Fruit fly (Drosophila melanogaster) whole organism, prepupa: ENCODE measurements around the gene CG6330.

Experiments used
- Blimp-1 ChIP-seq: fragments of 200-800 bp; sonication (Bioruptor generic); optimal IDR thresholded peaks from 3 replicates; lab custom pipeline; 2017; ENCODE audit warnings: missing biosample characterization, missing genetic modification characterization, mild to moderate bottlenecking, moderate library complexity, missing genetic modification reagents
- CG10631 ChIP-seq: fragments of 200-800 bp; sonication (Bioruptor generic); optimal IDR thresholded peaks from 2 replicates; lab custom pipeline; 2016; ENCODE audit warnings: missing biosample characterization, missing genetic modification characterization
- CG10669 ChIP-seq: fragments of 200-800 bp; sonication (Bioruptor generic); optimal IDR thresholded peaks from 3 replicates; lab custom pipeline; 2018; ENCODE audit warnings: missing biosample characterization, mild to moderate bottlenecking, missing genetic modification characterization, moderate library complexity
- CG11294 ChIP-seq: fragments of 200-800 bp; sonication (Bioruptor generic); IDR thresholded peaks from 2 replicates; pipeline ENCODE4 v1.3.6; 2022; ENCODE audit warnings: missing biosample characterization, missing genetic modification characterization
- CG11902 ChIP-seq: fragments of 200-800 bp; sonication (Bioruptor generic); optimal IDR thresholded peaks from 3 replicates; lab custom pipeline; 2016; ENCODE audit warnings: missing biosample characterization, missing genetic modification characterization
- CG15336 ChIP-seq: fragments of 200-800 bp; sonication (Bioruptor generic); IDR thresholded peaks from 2 replicates; pipeline ENCODE4 v1.3.6; 2022; ENCODE audit warnings: missing biosample characterization, missing genetic modification characterization
- CG1621 ChIP-seq: fragments of 200-800 bp; sonication (Bioruptor generic); optimal IDR thresholded peaks from 3 replicates; lab custom pipeline; 2018; ENCODE audit warnings: missing biosample characterization, mild to moderate bottlenecking, missing genetic modification characterization
- CG16779 ChIP-seq: fragments of 200-800 bp; sonication (Bioruptor generic); optimal IDR thresholded peaks from 3 replicates; lab custom pipeline; 2017; ENCODE audit warnings: missing biosample characterization, mild to moderate bottlenecking, missing genetic modification characterization
- CG3032 ChIP-seq: fragments of 200-800 bp; optimal IDR thresholded peaks from 2 replicates; lab custom pipeline; 2019; ENCODE audit warnings: missing biosample characterization, mild to moderate bottlenecking, missing genetic modification characterization, moderate library complexity
- CG31627 ChIP-seq: fragments of 200-800 bp; sonication (Bioruptor generic); optimal IDR thresholded peaks from 3 replicates; lab custom pipeline; 2016; ENCODE audit warnings: missing biosample characterization, missing genetic modification characterization
- CG32006 ChIP-seq: fragments of 200-800 bp; sonication (Bioruptor generic); optimal IDR thresholded peaks from 3 replicates; lab custom pipeline; 2017; ENCODE audit warnings: missing biosample characterization, mild to moderate bottlenecking, missing genetic modification characterization
- CG34406 ChIP-seq: fragments of 200-800 bp; sonication (Bioruptor generic); optimal IDR thresholded peaks from 3 replicates; lab custom pipeline; 2016; ENCODE audit warnings: missing biosample characterization, missing genetic modification characterization
- CG4318 ChIP-seq: fragments of 200-800 bp; sonication (Bioruptor generic); optimal IDR thresholded peaks from 3 replicates; lab custom pipeline; 2017; ENCODE audit warnings: missing biosample characterization, mild to moderate bottlenecking, missing genetic modification characterization
- CG6163 ChIP-seq: fragments of 200-800 bp; sonication (Bioruptor generic); IDR thresholded peaks from 3 replicates; pipeline ENCODE4 v1.3.6; 2022; ENCODE audit warnings: missing biosample characterization, missing genetic modification characterization
- CG6276 ChIP-seq: fragments of 200-800 bp; sonication (Bioruptor generic); optimal IDR thresholded peaks from 2 replicates; lab custom pipeline; 2017; ENCODE audit warnings: missing biosample characterization, mild to moderate bottlenecking, missing genetic modification characterization
- CG6792 ChIP-seq: fragments of 200-800 bp; sonication (Bioruptor generic); optimal IDR thresholded peaks from 3 replicates; lab custom pipeline; 2016; ENCODE audit warnings: missing biosample characterization, missing genetic modification characterization
- CG6854 ChIP-seq: fragments of 200-800 bp; sonication (Bioruptor generic); optimal IDR thresholded peaks from 2 replicates; lab custom pipeline; 2017; ENCODE audit warnings: missing biosample characterization, mild to moderate bottlenecking, missing genetic modification characterization
- CG7368 ChIP-seq: fragments of 200-800 bp; sonication (Bioruptor generic); optimal IDR thresholded peaks from 3 replicates; lab custom pipeline; 2016; ENCODE audit warnings: missing biosample characterization, missing genetic modification characterization
- CG8632 ChIP-seq: fragments of 200-800 bp; sonication (Bioruptor generic); optimal IDR thresholded peaks from 3 replicates; lab custom pipeline; 2016; ENCODE audit warnings: missing biosample characterization, missing genetic modification characterization
- CG9139 ChIP-seq: fragments of 200-800 bp; sonication (Bioruptor generic); optimal IDR thresholded peaks from 3 replicates; lab custom pipeline; 2017; ENCODE audit warnings: missing biosample characterization, mild to moderate bottlenecking, missing genetic modification characterization
- Eip75B ChIP-seq: fragments of 200-800 bp; sonication (Bioruptor generic); optimal IDR thresholded peaks from 3 replicates; lab custom pipeline; 2016; ENCODE audit warnings: missing biosample characterization, missing genetic modification characterization
- Eip78C ChIP-seq: fragments of 200-800 bp; sonication (Bioruptor generic); peaks from one replicate; lab custom pipeline; 2016; ENCODE audit warnings: missing biosample characterization, missing genetic modification characterization
- Eip93F ChIP-seq: fragments of 200-800 bp; sonication (Bioruptor generic); optimal IDR thresholded peaks from 2 replicates; lab custom pipeline; 2016; ENCODE audit warnings: missing biosample characterization, mild to moderate bottlenecking, missing genetic modification characterization
- Ets21C ChIP-seq: fragments of 200-800 bp; sonication (Bioruptor generic); optimal IDR thresholded peaks from 3 replicates; lab custom pipeline; 2016; ENCODE audit warnings: missing biosample characterization, missing genetic modification characterization
- Hr39 ChIP-seq: fragments of 200-800 bp; sonication (Bioruptor generic); optimal IDR thresholded peaks from 2 replicates; lab custom pipeline; 2016; ENCODE audit warnings: missing biosample characterization, missing genetic modification characterization
- Hr4 ChIP-seq: fragments of 200-800 bp; sonication (Bioruptor generic); optimal IDR thresholded peaks from 3 replicates; lab custom pipeline; 2016; ENCODE audit warnings: missing biosample characterization, missing genetic modification characterization
- Lpt ChIP-seq: fragments of 200-800 bp; sonication (Bioruptor generic); optimal IDR thresholded peaks from 3 replicates; lab custom pipeline; 2016; ENCODE audit warnings: missing biosample characterization, missing genetic modification characterization
- Met ChIP-seq: fragments of 200-800 bp; sonication (Bioruptor generic); optimal IDR thresholded peaks from 3 replicates; lab custom pipeline; 2016; ENCODE audit warnings: missing biosample characterization, missing genetic modification characterization
- Smox ChIP-seq: fragments of 200-800 bp; sonication (Bioruptor generic); optimal IDR thresholded peaks from 3 replicates; lab custom pipeline; 2016; ENCODE audit warnings: missing biosample characterization, missing genetic modification characterization
- Sox102F ChIP-seq: fragments of 200-800 bp; sonication (Bioruptor generic); optimal IDR thresholded peaks from 2 replicates; lab custom pipeline; 2016; ENCODE audit warnings: missing biosample characterization, mild to moderate bottlenecking, missing genetic modification characterization
- Sox14 ChIP-seq: fragments of 200-800 bp; sonication (Bioruptor generic); optimal IDR thresholded peaks from 3 replicates; lab custom pipeline; 2016; ENCODE audit warnings: missing biosample characterization, missing genetic modification characterization
- Sox15 ChIP-seq: fragments of 200-800 bp; sonication (Bioruptor generic); optimal IDR thresholded peaks from 3 replicates; lab custom pipeline; 2016; ENCODE audit warnings: missing biosample characterization, missing genetic modification characterization
- achi ChIP-seq: fragments of 200-800 bp; sonication (Bioruptor generic); optimal IDR thresholded peaks from 3 replicates; lab custom pipeline; 2016; ENCODE audit warnings: missing biosample characterization, missing genetic modification characterization
- acj6 ChIP-seq: fragments of 200-800 bp; sonication (Bioruptor generic); optimal IDR thresholded peaks from 3 replicates; lab custom pipeline; 2016; ENCODE audit warnings: missing biosample characterization, missing genetic modification characterization
- cyc ChIP-seq: fragments of 200-800 bp; sonication (Bioruptor generic); optimal IDR thresholded peaks from 3 replicates; lab custom pipeline; 2016; ENCODE audit warnings: missing biosample characterization, missing genetic modification characterization
- dac ChIP-seq: fragments of 200-800 bp; sonication (Bioruptor generic); optimal IDR thresholded peaks from 2 replicates; lab custom pipeline; 2017; ENCODE audit warnings: missing biosample characterization, mild to moderate bottlenecking, missing genetic modification characterization
- dsx ChIP-seq: fragments of 200-800 bp; optimal IDR thresholded peaks from 3 replicates; lab custom pipeline; 2019; ENCODE audit warnings: missing biosample characterization, mild to moderate bottlenecking, missing genetic modification characterization, moderate library complexity; ENCODE audit not compliant: poor library complexity, severe bottlenecking
- eg ChIP-seq: fragments of 200-800 bp; sonication (Bioruptor generic); IDR thresholded peaks from 3 replicates; pipeline ENCODE4 v1.3.6; 2022; ENCODE audit warnings: missing biosample characterization, missing genetic modification characterization
- fd59A ChIP-seq: fragments of 200-800 bp; sonication (Bioruptor generic); optimal IDR thresholded peaks from 2 replicates; lab custom pipeline; 2017; ENCODE audit warnings: missing biosample characterization, mild to moderate bottlenecking, missing genetic modification characterization, missing genetic modification reagents
- fd85E ChIP-seq: fragments of 200-800 bp; sonication (Bioruptor generic); optimal IDR thresholded peaks from 3 replicates; lab custom pipeline; 2016; ENCODE audit warnings: missing biosample characterization, missing genetic modification characterization
- lz ChIP-seq: fragments of 200-800 bp; sonication (Bioruptor generic); optimal IDR thresholded peaks from 3 replicates; lab custom pipeline; 2016; ENCODE audit warnings: missing biosample characterization, missing genetic modification characterization
- net ChIP-seq: fragments of 200-800 bp; sonication (Bioruptor generic); optimal IDR thresholded peaks from 3 replicates; lab custom pipeline; 2016; ENCODE audit warnings: missing biosample characterization, missing genetic modification characterization
- pdm3 ChIP-seq: fragments of 200-800 bp; sonication (Bioruptor generic); optimal IDR thresholded peaks from 3 replicates; lab custom pipeline; 2016; ENCODE audit warnings: missing biosample characterization, missing genetic modification characterization
- salr ChIP-seq, 2 experiments: fragments of 200-800 bp; sonication (Bioruptor generic); optimal IDR thresholded peaks; 3 replicates each; lab custom pipeline; 2016 to 2018; ENCODE audit warnings: missing biosample characterization in 2 of 2, missing genetic modification characterization in 2 of 2, mild to moderate bottlenecking in 1 of 2
- spab ChIP-seq: fragments of 200-800 bp; sonication (Bioruptor generic); optimal IDR thresholded peaks from 2 replicates; lab custom pipeline; 2017; ENCODE audit warnings: missing biosample characterization, mild to moderate bottlenecking, missing genetic modification characterization, missing genetic modification reagents
- svp ChIP-seq: fragments of 200-800 bp; sonication (Bioruptor generic); peaks from one replicate; lab custom pipeline; 2016; ENCODE audit warnings: missing biosample characterization, missing genetic modification characterization
- topi ChIP-seq: fragments of 200-800 bp; sonication (Bioruptor generic); optimal IDR thresholded peaks from 3 replicates; lab custom pipeline; 2016; ENCODE audit warnings: missing biosample characterization, missing genetic modification characterization
- vri ChIP-seq: fragments of 200-800 bp; sonication (Bioruptor generic); optimal IDR thresholded peaks from 3 replicates; lab custom pipeline; 2016; ENCODE audit warnings: missing biosample characterization, mild to moderate bottlenecking, missing genetic modification characterization

The CG6330 gene

dm6 chr3R:26954020-26954672 lies 4.1 kb downstream of the CG6330 start (continued):
- TF ChIP-seq CG4318 (GFP tag; lab: Kevin White, UChicago): peak; percentile 75
- TF ChIP-seq Eip75B (GFP tag; lab: Kevin White, UChicago): peak; percentile 47
- peak; percentile 89 for TF ChIP-seq spab (GFP tag; lab: Kevin White, UChicago)
- TF ChIP-seq salr (GFP tag; optimal IDR thresholded peaks at IDR 0.05; lab: Kevin White, UChicago): peak; percentile 68 to 89
- peak; percentile 91 for TF ChIP-seq CG7368 (GFP tag; lab: Kevin White, UChicago)
- TF ChIP-seq Hr4 (GFP tag; lab: Kevin White, UChicago): peak; percentile 71
- TF ChIP-seq Eip78C (GFP tag; lab: Kevin White, UChicago): peak; percentile 95
- peak; percentile 84 for TF ChIP-seq net
- TF ChIP-seq Sox102F (GFP tag; lab: Kevin White, UChicago): peak; percentile 91
- TF ChIP-seq acj6 (GFP tag; lab: Kevin White, UChicago): peak; percentile 89
- peak; percentile 72 for TF ChIP-seq cyc (GFP tag; lab: Kevin White, UChicago)
- TF ChIP-seq fd85E: peak; percentile 58
- peak; percentile 85 for TF ChIP-seq CG1621
- peak; percentile 75 for TF ChIP-seq Smox (GFP tag; lab: Kevin White, UChicago)
- peak; percentile 93 for TF ChIP-seq CG10669 (GFP tag; lab: Kevin White, UChicago)
- peak; percentile 87 for TF ChIP-seq Eip93F (GFP tag; lab: Kevin White, UChicago)
- TF ChIP-seq Met (GFP tag; lab: Kevin White, UChicago): peak; percentile 75
- TF ChIP-seq CG15336 (GFP tag; lab: Robert Waterston, UW): peak; percentile 98
- peak; percentile 92 for TF ChIP-seq CG6276
- peak; percentile 96 for TF ChIP-seq CG8632

dm6 chr3R:26953478-26953874 lies 4.8 kb downstream of the CG6330 start:
- peak; percentile 89 for TF ChIP-seq Lpt
- TF ChIP-seq CG3032 (tag; lab: Kevin White, UChicago): peak; percentile 92
- peak; percentile 72 for TF ChIP-seq CG11902
- TF ChIP-seq pdm3 (GFP tag; lab: Kevin White, UChicago): peak; percentile 97
- peak; percentile 77 for TF ChIP-seq spab (GFP tag; lab: Kevin White, UChicago)
- TF ChIP-seq CG16779 (tag; lab: Kevin White, UChicago): peak; percentile 64
- TF ChIP-seq CG6163 (GFP tag; lab: Robert Waterston, UW): peak; percentile 87
- TF ChIP-seq lz (GFP tag; lab: Kevin White, UChicago): peak; percentile 77
- TF ChIP-seq svp (GFP tag; lab: Kevin White, UChicago): peak; percentile 84
- peak; percentile 83 for TF ChIP-seq fd85E
- no peak for TF ChIP-seq Sox102F (GFP tag; lab: Kevin White, UChicago)
- TF ChIP-seq Blimp-1 (GFP tag; lab: Kevin White, UChicago): no peak
- peak; percentile 65 for TF ChIP-seq CG34406 (GFP tag; lab: Kevin White, UChicago)
- TF ChIP-seq fd59A: peak; percentile 90
- TF ChIP-seq Sox14: peak; percentile 93
- peak; percentile 95 for TF ChIP-seq net
- TF ChIP-seq CG32006 (GFP tag; lab: Kevin White, UChicago): peak; percentile 94
- TF ChIP-seq acj6 (GFP tag; lab: Kevin White, UChicago): peak; percentile 94
- peak; percentile 93 for TF ChIP-seq CG4318 (GFP tag; lab: Kevin White, UChicago)
- no peak for TF ChIP-seq CG6854
- peak; percentile 87 for TF ChIP-seq achi (GFP tag; lab: Kevin White, UChicago)
- peak; percentile 28 for TF ChIP-seq CG9139 (GFP tag; lab: Kevin White, UChicago)
- TF ChIP-seq CG10669 (GFP tag; lab: Kevin White, UChicago): peak; percentile 94
- peak; percentile 99 for TF ChIP-seq Eip78C (GFP tag; lab: Kevin White, UChicago)
- TF ChIP-seq Eip93F (GFP tag; lab: Kevin White, UChicago): no peak
- peak; percentile 20 for TF ChIP-seq Met (GFP tag; lab: Kevin White, UChicago)
- peak; percentile 75 for TF ChIP-seq Hr39 (GFP tag; lab: Kevin White, UChicago)
- TF ChIP-seq CG6792 (GFP tag; lab: Kevin White, UChicago): peak; percentile 81
- TF ChIP-seq CG31627: peak; percentile 81
- peak; percentile 86 for TF ChIP-seq dsx (GFP tag; lab: Kevin White, UChicago)
- peak; percentile 93 for TF ChIP-seq eg (GFP tag; lab: Robert Waterston, UW)
- no peak for TF ChIP-seq vri (GFP tag; lab: Kevin White, UChicago)
- peak; percentile 83 for TF ChIP-seq Eip75B (GFP tag; lab: Kevin White, UChicago)
- TF ChIP-seq topi: peak; percentile 81
- peak; percentile 89 for TF ChIP-seq CG6276
- peak; percentile 89 for TF ChIP-seq CG11294 (GFP tag; lab: Robert Waterston, UW)
- peak; percentile 78 for TF ChIP-seq CG10631 (GFP tag; lab: Kevin White, UChicago)
- peak; percentile 88 for TF ChIP-seq Sox15 (GFP tag; lab: Kevin White, UChicago)
- TF ChIP-seq dac: peak; percentile 95
- peak; percentile 48 for TF ChIP-seq Ets21C (GFP tag; lab: Kevin White, UChicago)
